Comparison of ENCODE assay signal across 5 fruit fly cellular contexts in genomic region chr2L:419620-420184, dm6.
TF ChIP-seq lines count a peak whose summit lies in the region.

Gene CG13690 (minus strand): TSS chr2L:419652.
Gene RpLP1 (plus strand): TSS chr2L:419952.

- TF ChIP-seq CTCF in whole organism, embryonic (GFP tag; optimal IDR thresholded peaks at IDR 0.05; lab: Kevin White, UChicago) = peak; percentile 67

TF ChIP-seq in whole organism, adult, 20 proteins besides CTCF, POLR2A, EP300 and RAD21 (continues in another document):
- TF ChIP-seq ovo (GFP tag; optimal IDR thresholded peaks at IDR 0.05; lab: Kevin White, UChicago) (peak; percentile 68), pad (GFP tag; optimal IDR thresholded peaks at IDR 0.05; lab: Kevin White, UChicago) (peak; percentile 67), bab1 (GFP tag; optimal IDR thresholded peaks at IDR 0.05; lab: Kevin White, UChicago) (peak; percentile 87), cnc (optimal IDR thresholded peaks at IDR 0.05; lab: Kevin White, UChicago) (no peak), CG11617 (GFP tag; optimal IDR thresholded peaks at IDR 0.05; lab: Kevin White, UChicago) (peak; percentile 92), Mnt (GFP tag; optimal IDR thresholded peaks at IDR 0.05; lab: Kevin White, UChicago) (peak; percentile 83), CG14711 (tag; optimal IDR thresholded peaks at IDR 0.05; lab: Kevin White, UChicago) (peak; percentile 67), Crg-1 (GFP tag; optimal IDR thresholded peaks at IDR 0.05; lab: Kevin White, UChicago) (peak; percentile 76), CG12768 (GFP tag; optimal IDR thresholded peaks at IDR 0.05; lab: Kevin White, UChicago) (peak; percentile 78), toe (GFP tag; optimal IDR thresholded peaks at IDR 0.05; lab: Kevin White, UChicago) (peak; percentile 58), CG5204 (GFP tag; optimal IDR thresholded peaks at IDR 0.05; lab: Kevin White, UChicago) (no peak), CG33017 (tag; optimal IDR thresholded peaks at IDR 0.05; lab: Kevin White, UChicago) (peak; percentile 76), CG1620 (GFP tag; optimal IDR thresholded peaks at IDR 0.05; lab: Kevin White, UChicago) (peak; percentile 71), Clk (GFP tag; optimal IDR thresholded peaks at IDR 0.05; lab: Kevin White, UChicago) (peak; percentile 26), tj (GFP tag; optimal IDR thresholded peaks at IDR 0.05; lab: Kevin White, UChicago) (peak; percentile 66), Hr96 (GFP tag; optimal IDR thresholded peaks at IDR 0.05; lab: Kevin White, UChicago) (peak; percentile 87), CG7101 (tag; optimal IDR thresholded peaks at IDR 0.05; lab: Kevin White, UChicago) (peak; percentile 86), cic (GFP tag; optimal IDR thresholded peaks at IDR 0.05; lab: Kevin White, UChicago) (peak; percentile 68)

TF ChIP-seq in whole organism, embryonic, 481 proteins besides CTCF, POLR2A, EP300 and RAD21 (continues in another document):
- peak; percentile 27; the same call in 1 of the 2 replicates for TF ChIP-seq ranshi (GFP tag; IDR thresholded peaks at IDR 0.05; lab: Robert Waterston, UW)
- TF ChIP-seq vvl (GFP tag; IDR thresholded peaks at IDR 0.05; lab: Robert Waterston, UW) = peak; percentile 94
- peak; percentile 72 for TF ChIP-seq CG33557 (GFP tag; optimal IDR thresholded peaks at IDR 0.05; lab: Kevin White, UChicago)
- TF ChIP-seq unpg (GFP tag; optimal IDR thresholded peaks at IDR 0.05; lab: Kevin White, UChicago) = peak; percentile 73
- peak; percentile 25; the same call in 1 of the 2 replicates for TF ChIP-seq Bgb (GFP tag; IDR thresholded peaks at IDR 0.05; lab: Robert Waterston, UW; ENCODE audit: partially characterized antibody)
- TF ChIP-seq CG6791 (GFP tag; IDR thresholded peaks at IDR 0.05; lab: Robert Waterston, UW; ENCODE audit: partially characterized antibody) = no peak
- peak; percentile 67 for TF ChIP-seq CG4424 (GFP tag; optimal IDR thresholded peaks at IDR 0.05; lab: Kevin White, UChicago)
- TF ChIP-seq Tbp (GFP tag; optimal IDR thresholded peaks at IDR 0.05; lab: Kevin White, UChicago) = peak; percentile 45
- peak; percentile 8 for TF ChIP-seq corto (GFP tag; optimal IDR thresholded peaks at IDR 0.05; lab: Kevin White, UChicago)
- peak; percentile 19 for TF ChIP-seq CG1602 (GFP tag; optimal IDR thresholded peaks at IDR 0.05; lab: Kevin White, UChicago)
- TF ChIP-seq CG3995 (GFP tag; optimal IDR thresholded peaks at IDR 0.05; lab: Kevin White, UChicago) = peak; percentile 44
- TF ChIP-seq dmrt99B (tag; optimal IDR thresholded peaks at IDR 0.05; lab: Kevin White, UChicago) = peak; percentile 58
- TF ChIP-seq aop (GFP tag; IDR thresholded peaks at IDR 0.05; lab: Robert Waterston, UW) = no peak
- TF ChIP-seq Awh (GFP tag; IDR thresholded peaks at IDR 0.05; lab: Robert Waterston, UW) = peak; percentile 50; the same call in 1 of the 2 replicates
- peak; percentile 68 for TF ChIP-seq Camta (GFP tag; optimal IDR thresholded peaks at IDR 0.05; lab: Kevin White, UChicago)
- peak; percentile 74 for TF ChIP-seq CG7839 (tag; optimal IDR thresholded peaks at IDR 0.05; lab: Kevin White, UChicago)
- TF ChIP-seq CG12219 (GFP tag; optimal IDR thresholded peaks at IDR 0.05; lab: Kevin White, UChicago) = peak; percentile 77

TF ChIP-seq in whole organism, prepupa, 60 proteins besides CTCF, POLR2A, EP300 and RAD21 (continues in another document):
- TF ChIP-seq CG16779 (tag; optimal IDR thresholded peaks at IDR 0.05; lab: Kevin White, UChicago) (peak; percentile 69), ss (GFP tag; optimal IDR thresholded peaks at IDR 0.05; lab: Kevin White, UChicago) (peak; percentile 73 to 82), CG6163 (GFP tag; IDR thresholded peaks at IDR 0.05; lab: Robert Waterston, UW) (peak; percentile 49), Met (GFP tag; optimal IDR thresholded peaks at IDR 0.05; lab: Kevin White, UChicago) (peak; percentile 76), CG6808 (GFP tag; optimal IDR thresholded peaks at IDR 0.05; lab: Kevin White, UChicago) (peak; percentile 71), CG34406 (GFP tag; optimal IDR thresholded peaks at IDR 0.05; lab: Kevin White, UChicago) (peak; percentile 71), CG6854 (GFP tag; optimal IDR thresholded peaks at IDR 0.05; lab: Kevin White, UChicago) (peak; percentile 90), CG10669 (GFP tag; optimal IDR thresholded peaks at IDR 0.05; lab: Kevin White, UChicago) (peak; percentile 43), Hr39 (GFP tag; optimal IDR thresholded peaks at IDR 0.05; lab: Kevin White, UChicago) (peak; percentile 42), salr (GFP tag; optimal IDR thresholded peaks at IDR 0.05; lab: Kevin White, UChicago) (peak; percentile 4 to 38), CG15336 (GFP tag; IDR thresholded peaks at IDR 0.05; lab: Robert Waterston, UW) (0 out of 2 replicates have a peak, but pooled peaks have one; percentile 23), Lpt (GFP tag; optimal IDR thresholded peaks at IDR 0.05; lab: Kevin White, UChicago) (no peak), CG8119 (GFP tag; IDR thresholded peaks at IDR 0.05; lab: Robert Waterston, UW) (no peak; the same call in 2 of the 3 replicates), spab (GFP tag; optimal IDR thresholded peaks at IDR 0.05; lab: Kevin White, UChicago) (peak; percentile 18), CG3919 (GFP tag; optimal IDR thresholded peaks at IDR 0.05; lab: Kevin White, UChicago) (peak; percentile 81), CG8632 (GFP tag; optimal IDR thresholded peaks at IDR 0.05; lab: Kevin White, UChicago) (peak; percentile 71), topi (GFP tag; optimal IDR thresholded peaks at IDR 0.05; lab: Kevin White, UChicago) (peak; percentile 73), Eip93F (GFP tag; optimal IDR thresholded peaks at IDR 0.05; lab: Kevin White, UChicago) (peak; percentile 4), Ets21C (GFP tag; optimal IDR thresholded peaks at IDR 0.05; lab: Kevin White, UChicago) (peak; percentile 32)

TF ChIP-seq in whole organism, pupa, 21 proteins besides CTCF, POLR2A, EP300 and RAD21 (continues in another document):
- TF ChIP-seq CG8301 (tag; optimal IDR thresholded peaks at IDR 0.05; lab: Kevin White, UChicago) = peak; percentile 13
- TF ChIP-seq Snoo (tag; optimal IDR thresholded peaks at IDR 0.05; lab: Kevin White, UChicago) = peak; percentile 82
- TF ChIP-seq Pif1B (GFP tag; optimal IDR thresholded peaks at IDR 0.05; lab: Kevin White, UChicago) = peak; percentile 41
- TF ChIP-seq CG32121 (GFP tag; IDR thresholded peaks at IDR 0.05; lab: Robert Waterston, UW) = peak; percentile 40; the same call in 1 of the 2 replicates
- TF ChIP-seq EcR (GFP tag; optimal IDR thresholded peaks at IDR 0.05; lab: Kevin White, UChicago) = peak; percentile 0
- TF ChIP-seq fd96Ca (GFP tag; IDR thresholded peaks at IDR 0.05; lab: Robert Waterston, UW) = no peak
- peak; percentile 40 for TF ChIP-seq CG15710 (tag; optimal IDR thresholded peaks at IDR 0.05; lab: Kevin White, UChicago)
- peak; percentile 72 for TF ChIP-seq Pif1A (GFP tag; optimal IDR thresholded peaks at IDR 0.05; lab: Kevin White, UChicago)
- peak; percentile 59 for TF ChIP-seq CG8159 (tag; optimal IDR thresholded peaks at IDR 0.05; lab: Kevin White, UChicago)
- peak; percentile 67; the same call in 2 of the 3 replicates for TF ChIP-seq CG4496 (GFP tag; IDR thresholded peaks at IDR 0.05; lab: Robert Waterston, UW)
- peak; percentile 51 for TF ChIP-seq CG34367 (tag; optimal IDR thresholded peaks at IDR 0.05; lab: Kevin White, UChicago)
- TF ChIP-seq CG17806 (tag; optimal IDR thresholded peaks at IDR 0.05; lab: Kevin White, UChicago) = no peak
- TF ChIP-seq CG9948 (tag; optimal IDR thresholded peaks at IDR 0.05; lab: Kevin White, UChicago) = peak; percentile 11
- TF ChIP-seq D1 (tag; optimal IDR thresholded peaks at IDR 0.05; lab: Kevin White, UChicago) = no peak
- peak; percentile 53 for TF ChIP-seq gl (tag; optimal IDR thresholded peaks at IDR 0.05; lab: Kevin White, UChicago)
- TF ChIP-seq rn (GFP tag; IDR thresholded peaks at IDR 0.05; lab: Robert Waterston, UW) = no peak
- peak; percentile 26; the same call in 1 of the 2 replicates for TF ChIP-seq Ets98B (GFP tag; IDR thresholded peaks at IDR 0.05; lab: Robert Waterston, UW)
- no peak for TF ChIP-seq CG10348 (GFP tag; IDR thresholded peaks at IDR 0.05; lab: Robert Waterston, UW)
- TF ChIP-seq CG14655 (GFP tag; optimal IDR thresholded peaks at IDR 0.05; lab: Kevin White, UChicago) = peak; percentile 45
- peak; percentile 71 for TF ChIP-seq CG12605 (GFP tag; IDR thresholded peaks at IDR 0.05; lab: Robert Waterston, UW)

TF ChIP-seq in whole organism, wandering third instar larva, 38 proteins besides CTCF, POLR2A, EP300 and RAD21 (continues in another document):
- TF ChIP-seq Vsx2 (GFP tag; optimal IDR thresholded peaks at IDR 0.05; lab: Kevin White, UChicago; ENCODE audit: partially characterized antibody) (no peak), Hnf4 (GFP tag; optimal IDR thresholded peaks at IDR 0.05; lab: Kevin White, UChicago) (peak; percentile 59), dsf (GFP tag; optimal IDR thresholded peaks at IDR 0.05; lab: Kevin White, UChicago; ENCODE audit: borderline replicate concordance) (peak; percentile 67), br (GFP tag; optimal IDR thresholded peaks at IDR 0.05; lab: Kevin White, UChicago) (peak; percentile 74), foxo (GFP tag; optimal IDR thresholded peaks at IDR 0.05; lab: Kevin White, UChicago) (peak; percentile 18 to 46), CG32264 (GFP tag; optimal IDR thresholded peaks at IDR 0.05; lab: Kevin White, UChicago) (peak; percentile 55), Myc (optimal IDR thresholded peaks at IDR 0.05; lab: Kevin White, UChicago) (peak; percentile 41), psq (GFP tag; optimal IDR thresholded peaks at IDR 0.05; lab: Kevin White, UChicago) (peak; percentile 51), Rel (GFP tag; optimal IDR thresholded peaks at IDR 0.05; lab: Kevin White, UChicago) (no peak), Rel (tag; optimal IDR thresholded peaks at IDR 0.05; lab: Kevin White, UChicago) (peak; percentile 47), rgr (GFP tag; optimal IDR thresholded peaks at IDR 0.05; lab: Kevin White, UChicago) (peak; percentile 86), woc (GFP tag; optimal IDR thresholded peaks at IDR 0.05; lab: Kevin White, UChicago) (peak; percentile 53), Dif (GFP tag; optimal IDR thresholded peaks at IDR 0.05; lab: Kevin White, UChicago; ENCODE audit: partially characterized antibody) (no peak), ey (GFP tag; optimal IDR thresholded peaks at IDR 0.05; lab: Kevin White, UChicago) (peak; percentile 13), dl (GFP tag; optimal IDR thresholded peaks at IDR 0.05; lab: Kevin White, UChicago; ENCODE audit: insufficient read depth in 1 of 2, partially characterized antibody in 2 of 2) (no peak), HLH106 (tag; optimal IDR thresholded peaks at IDR 0.05; lab: Kevin White, UChicago) (peak; percentile 55), h (GFP tag; optimal IDR thresholded peaks at IDR 0.05; lab: Kevin White, UChicago) (peak; percentile 78), usp (GFP tag; optimal IDR thresholded peaks at IDR 0.05; lab: Kevin White, UChicago) (no peak), Hr83 (GFP tag; optimal IDR thresholded peaks at IDR 0.05; lab: Kevin White, UChicago; ENCODE audit: poor library complexity, severe bottlenecking) (peak; percentile 79), CG9705 (GFP tag; optimal IDR thresholded peaks at IDR 0.05; lab: Kevin White, UChicago) (peak; percentile 59), Sp1 (GFP tag; optimal IDR thresholded peaks at IDR 0.05; lab: Kevin White, UChicago) (peak; percentile 87), lola (GFP tag; optimal IDR thresholded peaks at IDR 0.05; lab: Kevin White, UChicago) (no peak)
